Fruit fly (Drosophila melanogaster): ENCODE results near the gene CG3081.
A peak's percentile ranks its signal among the peaks of the same experiment; 100 is the strongest.

The CG3081 gene

DNA sequence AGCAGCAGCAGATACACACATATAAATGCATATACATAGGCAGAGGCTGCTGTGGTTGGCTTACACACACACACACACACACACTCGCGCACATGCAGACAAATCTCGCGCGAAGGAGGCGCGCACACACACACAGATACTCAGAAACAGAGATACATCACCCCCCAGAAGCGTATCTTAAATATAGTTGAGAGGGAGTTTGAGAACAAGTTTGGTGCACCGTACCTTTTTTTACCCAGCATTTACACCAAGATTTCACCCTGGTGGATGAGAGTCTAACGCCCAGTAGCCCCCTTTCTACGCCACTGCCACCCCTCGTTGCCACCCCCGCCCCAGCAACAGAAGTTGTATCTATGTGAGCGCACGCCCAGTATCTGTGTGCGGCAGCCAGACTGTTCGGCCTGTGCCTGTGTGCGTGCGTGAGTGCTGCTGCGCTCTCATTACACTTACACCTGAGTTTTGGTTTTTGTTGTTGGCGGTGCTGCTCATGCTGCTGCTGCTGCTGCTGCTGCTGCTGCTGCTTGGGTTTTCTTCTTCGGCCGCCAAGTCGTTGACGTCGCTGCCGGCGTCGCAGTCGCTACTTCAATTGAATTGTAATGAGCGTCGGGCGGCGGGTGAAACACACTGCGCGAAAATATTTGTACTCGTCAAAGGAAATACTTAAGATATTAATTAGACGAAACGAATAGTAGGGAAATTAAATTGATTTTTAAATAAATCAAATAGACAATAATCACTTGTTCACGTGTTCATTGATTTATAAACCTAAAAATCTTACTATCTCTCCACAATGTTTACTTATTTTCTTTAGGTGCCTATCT lies 53.6 kb downstream of the CG3081 start (continued):
- TF ChIP-seq stwl (tag; optimal IDR thresholded peaks at IDR 0.05), result no peak
- no peak for TF ChIP-seq CG14965 (GFP tag; optimal IDR thresholded peaks at IDR 0.05; ENCODE audit: borderline replicate concordance)
- peak; percentile 86 for TF ChIP-seq sob (GFP tag; IDR thresholded peaks at IDR 0.05)
- peak; percentile 64 for TF ChIP-seq Dek (tag; optimal IDR thresholded peaks at IDR 0.05)
- TF ChIP-seq CG31388 (GFP tag; optimal IDR thresholded peaks at IDR 0.05), result peak; percentile 42
- no peak for TF ChIP-seq hkb (optimal IDR thresholded peaks at IDR 0.05)
- TF ChIP-seq hkb (GFP tag; IDR thresholded peaks at IDR 0.05), result peak; percentile 84
- TF ChIP-seq CG15073 (GFP tag; optimal IDR thresholded peaks at IDR 0.05), result peak; percentile 4
- TF ChIP-seq kay (GFP tag; optimal IDR thresholded peaks at IDR 0.05), result peak; percentile 66
- TF ChIP-seq Neu2 (GFP tag; optimal IDR thresholded peaks at IDR 0.05; ENCODE audit: borderline replicate concordance), result no peak
- TF ChIP-seq C15 (GFP tag; IDR thresholded peaks at IDR 0.05), result no peak
- peak; percentile 82 for TF ChIP-seq fd96Cb (tag; optimal IDR thresholded peaks at IDR 0.05)
- TF ChIP-seq Bdp1 (GFP tag; optimal IDR thresholded peaks at IDR 0.05), result no peak
- TF ChIP-seq CG11695 (GFP tag; IDR thresholded peaks at IDR 0.05), result peak; percentile 85
- peak; percentile 89 for TF ChIP-seq Aef1 (GFP tag; IDR thresholded peaks at IDR 0.05)
- peak; percentile 39 for TF ChIP-seq Mes4 (GFP tag; optimal IDR thresholded peaks at IDR 0.05)
- TF ChIP-seq fd64A (GFP tag; optimal IDR thresholded peaks at IDR 0.05), result peak; percentile 51
- TF ChIP-seq Gug (GFP tag; IDR thresholded peaks at IDR 0.05), result peak; percentile 97
- peak; percentile 83 for TF ChIP-seq CG12942 (GFP tag; optimal IDR thresholded peaks at IDR 0.05)
- TF ChIP-seq CG3163 (GFP tag; optimal IDR thresholded peaks at IDR 0.05), result no peak
- peak; percentile 60 for TF ChIP-seq CG1529 (GFP tag; optimal IDR thresholded peaks at IDR 0.05)
- peak; percentile 90 for TF ChIP-seq jing (GFP tag; optimal IDR thresholded peaks at IDR 0.05)
- peak; percentile 84 for TF ChIP-seq Six4 (GFP tag; optimal IDR thresholded peaks at IDR 0.05)
- peak; percentile 69 for TF ChIP-seq chn (GFP tag; optimal IDR thresholded peaks at IDR 0.05)

All from whole organism, embryonic.